Fruit fly (Drosophila melanogaster) whole organism: Measurements from ENCODE around the gene Rai1.

ENCODE experiments used
- CG8478 ChIP-seq: fragments of >200 bp; optimal IDR thresholded peaks from 2 replicates; lab custom pipeline; 2018; ENCODE audit warnings: inconsistent platforms
- EcR ChIP-seq, 2 experiments: fragments of >200 bp; optimal IDR thresholded peaks; 2 replicates each; lab custom pipeline; 2017; ENCODE audit warnings: missing biosample characterization in 2 of 2, missing genetic modification characterization in 2 of 2, missing genetic modification reagents in 2 of 2
- psq ChIP-seq: fragments of >200 bp; optimal IDR thresholded peaks from 2 replicates; lab custom pipeline; 2017
- usp ChIP-seq: fragments of >200 bp; optimal IDR thresholded peaks from 2 replicates; lab custom pipeline; 2017; ENCODE audit warnings: missing biosample characterization, missing genetic modification characterization, mixed read lengths

DNA sequence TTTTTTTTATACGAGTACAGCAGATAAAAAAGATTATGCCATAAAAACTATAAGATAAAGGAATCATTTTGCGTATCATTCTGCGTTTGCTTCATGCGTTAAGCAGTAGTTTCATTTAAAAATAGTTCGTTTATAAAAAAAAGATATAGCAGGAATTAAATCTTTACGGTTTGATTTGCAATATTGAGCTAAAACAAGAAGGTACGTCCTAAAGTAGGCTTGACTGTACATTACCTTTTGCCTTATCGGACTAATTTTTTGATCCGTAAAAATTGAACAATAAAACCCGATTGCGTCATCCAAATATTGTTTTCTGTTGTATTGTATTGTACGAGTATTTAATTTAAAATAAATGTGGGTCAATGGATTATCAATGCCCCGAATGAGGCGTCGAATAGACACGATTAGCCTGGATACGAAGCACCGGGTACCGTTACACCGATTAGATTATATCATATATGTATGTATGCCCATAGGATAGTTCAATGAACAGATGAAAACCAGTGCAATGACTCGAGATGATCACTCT, 33.7 kb upstream of the Rai1 start:
- no peak for TF ChIP-seq usp (GFP tag; lab: Kevin White, UChicago)
- TF ChIP-seq psq (lab: Kevin White, UChicago) = no peak
- TF ChIP-seq EcR (GFP tag; optimal IDR thresholded peaks at IDR 0.05; lab: Kevin White, UChicago) = no peak
- TF ChIP-seq CG8478 (lab: Kevin White, UChicago) = no peak
